Fruit fly (Drosophila melanogaster) whole organism, embryonic: Measurements from ENCODE around the gene CG32099.

ENCODE experiments used
- ATbp ChIP-seq: fragments of 200-800 bp; sonication (Bioruptor generic); optimal IDR thresholded peaks from 2 replicates; lab custom pipeline; 2017; ENCODE audit warnings: missing biosample characterization, mild to moderate bottlenecking, missing genetic modification characterization, missing genetic modification reagents
- Bdp1 ChIP-seq: fragments of 200-800 bp; sonication (Bioruptor generic); optimal IDR thresholded peaks from 3 replicates; lab custom pipeline; 2016; ENCODE audit warnings: missing biosample characterization, missing genetic modification characterization
- CG10462 ChIP-seq: fragments of 200-800 bp; sonication (Bioruptor generic); optimal IDR thresholded peaks from 2 replicates; lab custom pipeline; 2016; ENCODE audit warnings: missing biosample characterization, missing genetic modification characterization
- CG11560 ChIP-seq: fragments of 200-800 bp; sonication (Bioruptor generic); IDR thresholded peaks from 3 replicates; pipeline ENCODE4 v1.3.6; 2022; ENCODE audit warnings: missing biosample characterization, missing genetic modification characterization
- CG12219 ChIP-seq: fragments of 200-800 bp; sonication (Bioruptor generic); optimal IDR thresholded peaks from 3 replicates; lab custom pipeline; 2018; ENCODE audit warnings: missing biosample characterization, mild to moderate bottlenecking, missing genetic modification characterization
- CG12236 ChIP-seq: fragments of 200-800 bp; sonication (Bioruptor generic); optimal IDR thresholded peaks from 2 replicates; lab custom pipeline; 2016; ENCODE audit warnings: missing biosample characterization, missing genetic modification characterization
- CG1233 ChIP-seq: fragments of 200-800 bp; sonication (Bioruptor generic); optimal IDR thresholded peaks from 4 replicates; lab custom pipeline; 2018; ENCODE audit warnings: missing biosample characterization, mild to moderate bottlenecking, missing genetic modification characterization
- CG12744 ChIP-seq: fragments of 200-800 bp; sonication (Bioruptor generic); optimal IDR thresholded peaks from 2 replicates; lab custom pipeline; 2016; ENCODE audit warnings: missing biosample characterization, missing genetic modification characterization
- CG13296 ChIP-seq: fragments of 200-800 bp; sonication (Bioruptor generic); optimal IDR thresholded peaks from 3 replicates; lab custom pipeline; 2018; ENCODE audit warnings: missing biosample characterization, mild to moderate bottlenecking, missing genetic modification characterization
- CG13624 ChIP-seq: fragments of 200-800 bp; sonication (Bioruptor generic); optimal IDR thresholded peaks from 2 replicates; lab custom pipeline; 2016; ENCODE audit warnings: missing biosample characterization, missing genetic modification characterization
- CG17359 ChIP-seq: fragments of 200-800 bp; sonication (Bioruptor generic); optimal IDR thresholded peaks from 3 replicates; lab custom pipeline; 2018; ENCODE audit warnings: missing biosample characterization, mild to moderate bottlenecking, missing genetic modification characterization, moderate library complexity
- CG31388 ChIP-seq: fragments of 200-800 bp; sonication (Bioruptor generic); optimal IDR thresholded peaks from 2 replicates; lab custom pipeline; 2016; ENCODE audit warnings: missing biosample characterization, missing genetic modification characterization
- CG3281 ChIP-seq: fragments of 200-800 bp; sonication (Bioruptor generic); optimal IDR thresholded peaks from 3 replicates; lab custom pipeline; 2017; ENCODE audit warnings: missing biosample characterization, mild to moderate bottlenecking, missing genetic modification characterization
- CG3726 ChIP-seq: fragments of 200-800 bp; sonication (Bioruptor generic); IDR thresholded peaks from 3 replicates; pipeline ENCODE4, ENCODE4 v1.3.6; 2022; ENCODE audit warnings: missing biosample characterization, missing genetic modification characterization
- CG4707 ChIP-seq: fragments of 200-800 bp; sonication (Bioruptor generic); optimal IDR thresholded peaks from 2 replicates; lab custom pipeline; 2018; ENCODE audit warnings: missing biosample characterization, mild to moderate bottlenecking, missing genetic modification characterization, moderate library complexity
- CG6689 ChIP-seq: fragments of 200-800 bp; sonication (Bioruptor generic); IDR thresholded peaks from 2 replicates; pipeline ENCODE4 v1.3.6; 2022; ENCODE audit warnings: missing biosample characterization, missing genetic modification characterization
- CG6813 ChIP-seq: fragments of 200-800 bp; sonication (Bioruptor generic); optimal IDR thresholded peaks from 2 replicates; lab custom pipeline; 2017; ENCODE audit warnings: missing biosample characterization, missing genetic modification characterization, mild to moderate bottlenecking, moderate library complexity, missing genetic modification reagents
- CG7556 ChIP-seq: fragments of 200-800 bp; sonication (Bioruptor generic); optimal IDR thresholded peaks from 2 replicates; lab custom pipeline; 2017; ENCODE audit warnings: missing biosample characterization, mild to moderate bottlenecking, missing genetic modification characterization
- CG7928 ChIP-seq: fragments of 200-800 bp; sonication (Bioruptor generic); optimal IDR thresholded peaks from 2 replicates; lab custom pipeline; 2017; ENCODE audit warnings: missing biosample characterization, mild to moderate bottlenecking, missing genetic modification characterization
- CG9215 ChIP-seq: fragments of 200-800 bp; sonication (Bioruptor generic); IDR thresholded peaks from 2 replicates; pipeline ENCODE4 v1.3.6; 2022; ENCODE audit warnings: missing biosample characterization, missing genetic modification characterization
- CG9727 ChIP-seq: fragments of 200-800 bp; sonication (Bioruptor generic); optimal IDR thresholded peaks from 3 replicates; lab custom pipeline; 2017; ENCODE audit warnings: missing biosample characterization, mild to moderate bottlenecking, missing genetic modification characterization
- CG9817 ChIP-seq: fragments of 200-800 bp; sonication (Bioruptor generic); optimal IDR thresholded peaks from 2 replicates; lab custom pipeline; 2018; ENCODE audit warnings: missing biosample characterization, mild to moderate bottlenecking, missing genetic modification characterization, moderate library complexity
- Chrac-16 ChIP-seq: fragments of 200-800 bp; sonication (Bioruptor generic); optimal IDR thresholded peaks from 3 replicates; lab custom pipeline; 2016; ENCODE audit warnings: missing biosample characterization, missing genetic modification characterization
- CkIIα-i1 ChIP-seq: fragments of 200-800 bp; sonication (Bioruptor generic); IDR thresholded peaks from 2 replicates; pipeline ENCODE4 v1.3.6; 2022; ENCODE audit warnings: missing biosample characterization, missing genetic modification characterization
- Deaf1 ChIP-seq: fragments of 200-800 bp; optimal IDR thresholded peaks from 3 replicates; lab custom pipeline; 2019; ENCODE audit warnings: missing biosample characterization, mild to moderate bottlenecking, missing genetic modification characterization, moderate library complexity
- Drgx ChIP-seq: fragments of 200-800 bp; sonication (Bioruptor generic); IDR thresholded peaks from 2 replicates; pipeline ENCODE4 v1.3.6; 2022; ENCODE audit warnings: missing biosample characterization, missing genetic modification characterization
- Ets65A ChIP-seq: fragments of 200-800 bp; sonication (Bioruptor generic); peaks from one replicate; lab custom pipeline; 2016; ENCODE audit warnings: missing biosample characterization, missing genetic modification characterization
- Jarid2 ChIP-seq: fragments of 200-800 bp; sonication (Bioruptor generic); optimal IDR thresholded peaks from 3 replicates; lab custom pipeline; 2017; ENCODE audit warnings: mild to moderate bottlenecking, missing biosample characterization, missing genetic modification reagents, missing genetic modification characterization
- Med ChIP-seq: fragments of 200-800 bp; sonication (Bioruptor generic); peaks from one replicate; lab custom pipeline; 2016; ENCODE audit warnings: missing biosample characterization, missing genetic modification characterization, mild to moderate bottlenecking, inconsistent platforms, moderate library complexity
- Opbp ChIP-seq: fragments of 200-800 bp; sonication (Bioruptor generic); IDR thresholded peaks from 3 replicates; pipeline ENCODE4 v1.3.6; 2022; ENCODE audit warnings: missing biosample characterization, missing genetic modification characterization; ENCODE audit not compliant: partially characterized antibody
- Pdp1 ChIP-seq, 2 experiments: fragments of 200-800 bp; sonication (Bioruptor generic); optimal IDR thresholded peaks; 3 replicates each; lab custom pipeline; 2016; ENCODE audit warnings: missing biosample characterization in 2 of 2, missing genetic modification characterization in 2 of 2, mild to moderate bottlenecking in 1 of 2, moderate library complexity in 1 of 2
- Side ChIP-seq: fragments of 200-800 bp; sonication (Bioruptor generic); optimal IDR thresholded peaks from 2 replicates; lab custom pipeline; 2016; ENCODE audit warnings: missing biosample characterization, missing genetic modification characterization
- Sin3A ChIP-seq: fragments of >200 bp; optimal IDR thresholded peaks from 2 replicates; lab custom pipeline; 2018
- Stat92E ChIP-seq, 3 experiments: fragments of >200 bp in 2 of 3; fragments of 200-800 bp in 1 of 3; sonication (Bioruptor generic) in 1 of 3; optimal IDR thresholded peaks; 2 replicates each; lab custom pipeline; 2017 to 2019; ENCODE audit warnings: missing biosample characterization in 3 of 3, missing genetic modification characterization in 3 of 3, mild to moderate bottlenecking in 1 of 3, moderate library complexity in 1 of 3
- aop ChIP-seq: fragments of 200-800 bp; sonication (Bioruptor generic); IDR thresholded peaks from 2 replicates; pipeline ENCODE4 v1.3.6; 2022; ENCODE audit warnings: missing biosample characterization, missing genetic modification characterization
- ara ChIP-seq: fragments of 200-800 bp; sonication (Bioruptor generic); IDR thresholded peaks from 2 replicates; pipeline ENCODE4 v1.3.6; 2022; ENCODE audit warnings: missing biosample characterization, missing genetic modification characterization
- cg ChIP-seq: fragments of 200-800 bp; sonication (Bioruptor generic); optimal IDR thresholded peaks from 3 replicates; lab custom pipeline; 2019; ENCODE audit warnings: missing biosample characterization, mild to moderate bottlenecking, missing genetic modification characterization, moderate library complexity
- chn ChIP-seq: fragments of 200-800 bp; sonication (Bioruptor generic); optimal IDR thresholded peaks from 2 replicates; lab custom pipeline; 2016; ENCODE audit warnings: missing biosample characterization, missing genetic modification characterization
- cwo ChIP-seq: fragments of 200-800 bp; sonication (Bioruptor generic); optimal IDR thresholded peaks from 3 replicates; lab custom pipeline; 2017; ENCODE audit warnings: missing biosample characterization, missing genetic modification characterization, mild to moderate bottlenecking, moderate library complexity, missing genetic modification reagents
- ham ChIP-seq: fragments of 200-800 bp; sonication (Bioruptor generic); IDR thresholded peaks from 2 replicates; pipeline ENCODE4 v1.3.6; 2022; ENCODE audit warnings: missing biosample characterization, missing genetic modification characterization
- hkb ChIP-seq, 2 experiments: fragments of 200-800 bp in 1 of 2; fragments of >200 bp in 1 of 2; sonication (Bioruptor generic) in 1 of 2; IDR thresholded peaks in 1 of 2; optimal IDR thresholded peaks in 1 of 2; 2 replicates each; pipeline versions ENCODE4 v1.3.6 to Lab custom; 2017 to 2022; ENCODE audit warnings: missing biosample characterization in 1 of 2, missing genetic modification characterization in 1 of 2
- hth ChIP-seq: fragments of >200 bp; optimal IDR thresholded peaks from 2 replicates; lab custom pipeline; 2017; ENCODE audit warnings: inconsistent platforms
- nerfin-1 ChIP-seq: fragments of 200-800 bp; sonication (Bioruptor generic); optimal IDR thresholded peaks from 3 replicates; lab custom pipeline; 2019; ENCODE audit warnings: missing biosample characterization, mild to moderate bottlenecking, missing genetic modification characterization, moderate library complexity
- pzg ChIP-seq: fragments of 200-800 bp; sonication (Bioruptor generic); optimal IDR thresholded peaks from 3 replicates; lab custom pipeline; 2018; ENCODE audit warnings: missing biosample characterization, mild to moderate bottlenecking, missing genetic modification characterization, moderate library complexity
- ranshi ChIP-seq: fragments of 200-800 bp; sonication (Bioruptor generic); IDR thresholded peaks from 2 replicates; pipeline ENCODE4 v1.3.6; 2022; ENCODE audit warnings: missing biosample characterization, missing genetic modification characterization
- sens-2 ChIP-seq: fragments of 200-800 bp; sonication (Bioruptor generic); IDR thresholded peaks from 2 replicates; pipeline ENCODE4 v1.3.6; 2022; ENCODE audit warnings: missing biosample characterization, missing genetic modification characterization
- slbo ChIP-seq: fragments of 200-800 bp; sonication (Bioruptor generic); IDR thresholded peaks from 2 replicates; pipeline ENCODE4 v1.3.6; 2022; ENCODE audit warnings: missing biosample characterization, missing genetic modification characterization
- usp ChIP-seq: fragments of >200 bp; optimal IDR thresholded peaks from 2 replicates; lab custom pipeline; 2017; ENCODE audit warnings: missing biosample characterization, missing genetic modification characterization

CG32099 gene

DNA sequence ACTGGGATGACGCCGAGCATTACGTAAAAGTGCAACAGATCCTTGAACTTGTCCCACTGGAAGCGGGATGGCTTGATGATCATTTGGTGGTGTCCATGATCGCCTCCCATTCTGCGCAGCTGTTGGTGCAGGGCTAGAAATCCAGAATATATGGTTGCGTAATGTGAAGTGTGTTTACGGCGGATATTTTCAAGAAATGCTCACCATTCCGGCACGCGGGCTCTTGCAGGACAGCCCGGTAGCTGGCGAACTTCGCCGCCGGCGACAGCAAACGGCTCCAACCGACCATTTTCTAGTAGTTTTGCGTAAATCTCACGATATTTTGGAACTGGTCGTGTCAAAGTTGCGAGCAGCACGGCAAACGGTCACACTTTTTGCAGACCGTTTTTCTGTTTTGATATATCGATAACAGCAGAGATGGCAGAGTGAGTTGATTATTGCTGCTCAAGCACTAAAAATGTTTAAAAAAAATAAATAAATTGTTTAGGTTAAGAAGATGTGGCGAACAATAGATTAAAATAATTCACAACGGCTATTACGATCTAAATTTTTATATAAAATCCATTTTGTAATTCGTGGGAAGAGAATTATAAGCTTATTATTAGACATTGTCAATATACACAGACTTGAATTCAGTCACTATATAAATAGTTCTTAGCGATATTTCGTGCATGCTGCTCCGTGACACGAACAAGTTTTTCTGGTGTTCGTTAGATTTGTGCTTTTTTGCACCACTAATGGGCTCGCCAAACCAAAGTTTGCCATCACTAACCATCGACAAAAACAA is 10.8 kb upstream of the CG32099 start, which contains the start of the genes ND-SGDH and RhoGAP68F (continued):
- TF ChIP-seq Chrac-16 (GFP tag; lab: Kevin White, UChicago) (peak; percentile 76), hkb (optimal IDR thresholded peaks at IDR 0.05; lab: Kevin White, UChicago) (no peak), hkb (GFP tag; IDR thresholded peaks at IDR 0.05; lab: Robert Waterston, UW) (no peak; the same call in none of the 2 replicates), ara (0 out of 2 replicates have a peak, but pooled peaks have one; percentile 7), CG6813 (GFP tag; lab: Kevin White, UChicago) (no peak), slbo (GFP tag; lab: Robert Waterston, UW) (peak; percentile 79), Side (peak; percentile 15), CG3726 (no peak), CG4707 (GFP tag; lab: Kevin White, UChicago) (no peak), pzg (peak; percentile 57), CG13624 (GFP tag; lab: Kevin White, UChicago) (peak; percentile 69), Jarid2 (GFP tag; lab: Kevin White, UChicago) (no peak), CG17359 (tag; lab: Kevin White, UChicago) (peak; percentile 68), ham (GFP tag; lab: Robert Waterston, UW) (0 out of 2 replicates have a peak, but pooled peaks have one; percentile 43), Ets65A (peak; percentile 95), CG6689 (GFP tag; lab: Robert Waterston, UW) (peak; percentile 67), Drgx (peak; percentile 34; the same call in 1 of the 2 replicates), CG10462 (GFP tag; lab: Kevin White, UChicago) (peak; percentile 33), CG9215 (GFP tag; lab: Robert Waterston, UW) (peak; percentile 74; the same call in 1 of the 2 replicates), aop (GFP tag; lab: Robert Waterston, UW) (no peak), Pdp1 (GFP tag; optimal IDR thresholded peaks at IDR 0.05; lab: Kevin White, UChicago) (peak; percentile 70 to 97), CG7556 (peak; percentile 74), ranshi (GFP tag; lab: Robert Waterston, UW) (peak; percentile 56; the same call in 1 of the 2 replicates), CG12219 (GFP tag; lab: Kevin White, UChicago) (no peak), Deaf1 (tag; lab: Kevin White, UChicago) (peak; percentile 52)

DNA sequence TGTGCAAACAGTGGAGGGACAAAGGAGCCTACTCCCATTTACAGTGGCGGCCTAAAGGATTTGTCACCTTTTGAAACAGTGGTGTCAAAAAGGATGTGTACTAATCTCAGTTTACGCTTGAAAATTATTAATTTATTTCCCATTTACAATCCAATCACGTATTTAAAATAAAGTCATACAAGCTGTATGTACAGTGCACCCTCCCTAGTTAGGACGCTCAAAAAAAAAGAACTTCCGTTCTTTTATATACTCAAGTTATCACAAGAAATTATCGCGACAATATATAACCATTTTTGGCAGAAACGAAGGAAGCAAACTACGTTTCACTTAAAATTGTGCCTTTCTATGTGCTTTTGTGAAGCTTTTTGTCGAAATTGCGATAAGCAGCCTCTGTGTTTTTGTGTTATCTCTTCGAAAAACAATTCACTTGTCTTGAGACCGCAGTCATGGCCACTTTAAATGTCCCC is 9.8 kb upstream of the CG32099 start:
- TF ChIP-seq CG9817 (tag; lab: Kevin White, UChicago) (peak; percentile 70), CG3281 (GFP tag; lab: Kevin White, UChicago) (peak; percentile 47), hkb (optimal IDR thresholded peaks at IDR 0.05; lab: Kevin White, UChicago) (no peak), hkb (GFP tag; IDR thresholded peaks at IDR 0.05; lab: Robert Waterston, UW) (peak; percentile 51), chn (GFP tag; lab: Kevin White, UChicago) (peak; percentile 46), Opbp (GFP tag; lab: Robert Waterston, UW) (no peak), Drgx (peak; percentile 61), CG11560 (no peak), ATbp (GFP tag; lab: Kevin White, UChicago) (peak; percentile 49), ara (no peak), CG9727 (GFP tag; lab: Kevin White, UChicago) (peak; percentile 44), CG13296 (peak; percentile 67), Sin3A (no peak), CG31388 (GFP tag; lab: Kevin White, UChicago) (no peak), CG12236 (GFP tag; lab: Kevin White, UChicago) (no peak), CG12744 (GFP tag; lab: Kevin White, UChicago) (no peak), usp (GFP tag; lab: Kevin White, UChicago) (no peak), hth (lab: Kevin White, UChicago) (no peak), nerfin-1 (tag; lab: Kevin White, UChicago) (peak; percentile 38), CkIIα-i1 (GFP tag; lab: Robert Waterston, UW) (no peak), sens-2 (GFP tag; lab: Robert Waterston, UW) (no peak), cg (GFP tag; lab: Kevin White, UChicago) (no peak), Med (peak; percentile 92), Stat92E (GFP tag; optimal IDR thresholded peaks at IDR 0.05; lab: Kevin White, UChicago) (no peak), CG1233 (GFP tag; lab: Kevin White, UChicago) (peak; percentile 9), Bdp1 (GFP tag; lab: Kevin White, UChicago) (no peak), cwo (GFP tag; lab: Kevin White, UChicago) (peak; percentile 22), CG7928 (no peak)
